Fruit fly (Drosophila melanogaster) whole organism: ENCODE data around the gene Adi1.

ENCODE experiments used
- CG8478 ChIP-seq: fragments of >200 bp; optimal IDR thresholded peaks from 2 replicates; lab custom pipeline; 2018; ENCODE audit warnings: inconsistent platforms
- psq ChIP-seq: fragments of >200 bp; optimal IDR thresholded peaks from 2 replicates; lab custom pipeline; 2017
- usp ChIP-seq: fragments of >200 bp; optimal IDR thresholded peaks from 2 replicates; lab custom pipeline; 2017; ENCODE audit warnings: missing biosample characterization, missing genetic modification characterization, mixed read lengths

dm6 chr3L:10656451-10657198 lies 6.6 kb upstream of the Adi1 start:
- no peak for TF ChIP-seq CG8478
- no peak for TF ChIP-seq psq
- no peak for TF ChIP-seq usp (GFP tag; lab: Kevin White, UChicago)
